Worm (Caenorhabditis elegans) whole organism, early embryonic: ENCODE measurements around the gene fbxb-114.

Source experiments
- B0310.2 ChIP-seq: sonication (generic microtip); optimal IDR thresholded peaks from 2 replicates; lab custom pipeline; 2016; ENCODE audit warnings: mild to moderate bottlenecking, missing genetic modification characterization, missing compliant biosample characterization
- F13C5.2 ChIP-seq: sonication (generic microtip); optimal IDR thresholded peaks from 2 replicates; lab custom pipeline; 2017; ENCODE audit warnings: mild to moderate bottlenecking, missing genetic modification characterization, inconsistent platforms, missing compliant biosample characterization
- aly-1 ChIP-seq: sonication (generic microtip); optimal IDR thresholded peaks from 2 replicates; lab custom pipeline; 2016; ENCODE audit warnings: missing genetic modification characterization, missing compliant biosample characterization
- ama-1 ChIP-seq: fragments of 150-350 bp; optimal IDR thresholded peaks from 2 replicates; lab custom pipeline; 2014
- ceh-13 ChIP-seq: fragments of 200-800 bp; sonication (Bioruptor generic); optimal IDR thresholded peaks from 2 replicates; lab custom pipeline; 2018; ENCODE audit warnings: mild to moderate bottlenecking, missing genetic modification characterization, missing compliant biosample characterization
- ceh-36 ChIP-seq: sonication (generic microtip); optimal IDR thresholded peaks from 2 replicates; lab custom pipeline; 2016; ENCODE audit warnings: missing genetic modification characterization, inconsistent platforms, missing compliant biosample characterization
- ets-7 ChIP-seq: sonication (generic microtip); optimal IDR thresholded peaks from 2 replicates; lab custom pipeline; 2016; ENCODE audit warnings: missing genotype, missing genetic modification characterization, missing compliant biosample characterization
- flt-1 ChIP-seq: fragments of 200-800 bp; sonication (Bioruptor generic); IDR thresholded peaks from 2 replicates; pipeline ENCODE4 v1.3.6; 2022; ENCODE audit warnings: missing genetic modification characterization, missing compliant biosample characterization
- hmbx-1 ChIP-seq: sonication (generic microtip); optimal IDR thresholded peaks from 2 replicates; lab custom pipeline; 2016; ENCODE audit warnings: mild to moderate bottlenecking, missing genetic modification characterization, missing compliant biosample characterization
- hmg-4 ChIP-seq: fragments of 200-800 bp; sonication (Bioruptor generic); optimal IDR thresholded peaks from 2 replicates; lab custom pipeline; 2018; ENCODE audit warnings: mild to moderate bottlenecking, missing genetic modification characterization, missing compliant biosample characterization
- hnd-1 ChIP-seq: sonication (generic microtip); optimal IDR thresholded peaks from 2 replicates; lab custom pipeline; 2016; ENCODE audit warnings: missing genetic modification characterization, missing compliant biosample characterization
- pes-1 ChIP-seq: fragments of 200-800 bp; sonication (Bioruptor generic); IDR thresholded peaks from 2 replicates; pipeline ENCODE4 v1.3.6; 2022; ENCODE audit warnings: missing genetic modification reagents, missing genetic modification characterization, missing compliant biosample characterization
- scrt-1 ChIP-seq: fragments of 200-800 bp; sonication (Bioruptor generic); IDR thresholded peaks from 2 replicates; pipeline ENCODE4 v1.3.6; 2022; ENCODE audit warnings: missing genetic modification characterization, missing compliant biosample characterization
- sea-1 ChIP-seq: fragments of 200-800 bp; sonication (Bioruptor generic); conservative IDR thresholded peaks from 2 replicates; pipeline ENCODE4 v1.3.6; 2022; ENCODE audit warnings: missing genetic modification characterization, missing compliant biosample characterization
- tbx-11 ChIP-seq: fragments of 200-800 bp; sonication (Bioruptor generic); IDR thresholded peaks from 2 replicates; pipeline ENCODE4 v1.3.6; 2022; ENCODE audit warnings: missing genetic modification characterization, missing compliant biosample characterization
- tbx-37 ChIP-seq: fragments of 200-800 bp; sonication (Bioruptor generic); conservative IDR thresholded peaks from 2 replicates; pipeline ENCODE4 v1.3.6; 2022; ENCODE audit warnings: missing genetic modification reagents, missing genetic modification characterization, missing compliant biosample characterization
- tra-4 ChIP-seq: sonication (generic microtip); optimal IDR thresholded peaks from 2 replicates; lab custom pipeline; 2017; ENCODE audit warnings: missing genetic modification characterization, missing compliant biosample characterization

The fbxb-114 gene

ce11 chrX:16942316-16942715 is 20.7 kb downstream of the fbxb-114 start:
- peak; percentile 4; the same call in 1 of the 2 replicates for TF ChIP-seq pes-1 (GFP tag; lab: Robert Waterston, UW)
- TF ChIP-seq tra-4 (tag; lab: Kevin White, UChicago), result no peak

- TF ChIP-seq aly-1, result no peak
- TF ChIP-seq F13C5.2 (tag; lab: Kevin White, UChicago), result no peak
- no peak for TF ChIP-seq ets-7
- no peak for TF ChIP-seq ceh-36
- no peak for TF ChIP-seq ceh-13
- TF ChIP-seq tbx-37, result no peak
- 0 out of 2 replicates have a peak, but pooled peaks have one; percentile 23 for TF ChIP-seq sea-1 (GFP tag; lab: Robert Waterston, UW)
- TF ChIP-seq ama-1 (lab: Kevin White, UChicago), result no peak
- TF ChIP-seq hmbx-1 (tag; lab: Kevin White, UChicago), result peak; percentile 43
- TF ChIP-seq scrt-1 (GFP tag; lab: Robert Waterston, UW), result no peak
- peak; percentile 17 for TF ChIP-seq hnd-1
- peak; percentile 74 for TF ChIP-seq pes-1 (GFP tag; lab: Robert Waterston, UW)
- no peak for TF ChIP-seq tra-4 (tag; lab: Kevin White, UChicago)
- peak; percentile 17 for TF ChIP-seq B0310.2
- no peak for TF ChIP-seq tbx-11 (GFP tag; lab: Robert Waterston, UW)
- no peak for TF ChIP-seq flt-1
- TF ChIP-seq hmg-4, result no peak
Measured at ce11 chrX:16943934-16944914, 22.6 kb downstream of the fbxb-114 start.

ce11 chrX:16952859-16953258 is 31.2 kb downstream of the fbxb-114 start, which contains the start of gene F52G3.8:
F52G3.8 (minus strand) TSS chrX:16952959.
- TF ChIP-seq ceh-13 (no peak), pes-1 (GFP tag; lab: Robert Waterston, UW) (no peak), hnd-1 (no peak), ceh-36 (no peak), F13C5.2 (tag; lab: Kevin White, UChicago) (no peak), hmbx-1 (tag; lab: Kevin White, UChicago) (no peak)

ce11 chrX:16958015-16958414 is 36.4 kb downstream of the fbxb-114 start:
- TF ChIP-seq tra-4 (tag; lab: Kevin White, UChicago), result no peak
- TF ChIP-seq hnd-1, result no peak
- no peak for TF ChIP-seq F13C5.2 (tag; lab: Kevin White, UChicago)
- TF ChIP-seq sea-1 (GFP tag; lab: Robert Waterston, UW), result no peak
- TF ChIP-seq tbx-11 (GFP tag; lab: Robert Waterston, UW), result no peak
- no peak for TF ChIP-seq aly-1
- TF ChIP-seq flt-1, result no peak
- no peak for TF ChIP-seq scrt-1 (GFP tag; lab: Robert Waterston, UW)
- TF ChIP-seq ceh-36, result no peak
- no peak for TF ChIP-seq pes-1 (GFP tag; lab: Robert Waterston, UW)
- TF ChIP-seq B0310.2, result no peak
- TF ChIP-seq ceh-13, result no peak
- no peak for TF ChIP-seq tbx-37
- TF ChIP-seq hmbx-1 (tag; lab: Kevin White, UChicago), result no peak
- no peak for TF ChIP-seq ets-7
- no peak for TF ChIP-seq ama-1 (lab: Kevin White, UChicago)
- no peak for TF ChIP-seq hmg-4

ce11 chrX:16960346-16960745 is 38.7 kb downstream of the fbxb-114 start:
- TF ChIP-seq ceh-13 (no peak), ceh-36 (no peak), B0310.2 (no peak), tbx-37 (no peak), hmg-4 (no peak), ets-7 (no peak), tra-4 (tag; lab: Kevin White, UChicago) (no peak), aly-1 (no peak), pes-1 (GFP tag; lab: Robert Waterston, UW) (no peak), hnd-1 (no peak), scrt-1 (GFP tag; lab: Robert Waterston, UW) (no peak), ama-1 (lab: Kevin White, UChicago) (no peak), flt-1 (no peak), sea-1 (GFP tag; lab: Robert Waterston, UW) (no peak)

ce11 chrX:16961387-16961786 is 39.8 kb downstream of the fbxb-114 start:
- TF ChIP-seq flt-1, result peak; percentile 28; the same call in 1 of the 2 replicates
- 0 out of 2 replicates have a peak, but pooled peaks have one; percentile 38 for TF ChIP-seq sea-1 (GFP tag; lab: Robert Waterston, UW)
- peak; percentile 89 for TF ChIP-seq hmg-4
- TF ChIP-seq aly-1, result peak; percentile 54
- TF ChIP-seq scrt-1 (GFP tag; lab: Robert Waterston, UW), result 0 out of 2 replicates have a peak, but pooled peaks have one; percentile 53
- peak; percentile 32 for TF ChIP-seq ets-7
- no peak for TF ChIP-seq hmbx-1 (tag; lab: Kevin White, UChicago)
- no peak for TF ChIP-seq ama-1 (lab: Kevin White, UChicago)
- TF ChIP-seq hnd-1, result no peak
- TF ChIP-seq pes-1 (GFP tag; lab: Robert Waterston, UW), result peak; percentile 12; the same call in 1 of the 2 replicates
- TF ChIP-seq B0310.2, result peak; percentile 38
- TF ChIP-seq F13C5.2 (tag; lab: Kevin White, UChicago), result peak; percentile 80

- TF ChIP-seq hmbx-1 (tag; lab: Kevin White, UChicago) (no peak), B0310.2 (no peak), ets-7 (no peak), sea-1 (GFP tag; lab: Robert Waterston, UW) (no peak), ceh-13 (no peak), pes-1 (GFP tag; lab: Robert Waterston, UW) (no peak), tra-4 (tag; lab: Kevin White, UChicago) (no peak), ama-1 (lab: Kevin White, UChicago) (no peak), hnd-1 (no peak), F13C5.2 (tag; lab: Kevin White, UChicago) (no peak), tbx-37 (no peak), scrt-1 (GFP tag; lab: Robert Waterston, UW) (no peak)
Measured at ce11 chrX:16962640-16963039, 41.0 kb downstream of the fbxb-114 start.
